Worm (Caenorhabditis elegans) whole organism, L4 larva: ENCODE measurements around the gene nifk-1.
A peak's percentile ranks its signal among the peaks of the same experiment; 100 is the strongest.

Experiments
- F26F4.8 ChIP-seq: fragments of 200-800 bp; sonication (Bioruptor generic); conservative IDR thresholded peaks from 2 replicates; pipeline ENCODE4 v1.3.6; 2022; ENCODE audit warnings: missing genetic modification characterization, missing compliant biosample characterization
- F49E8.2 ChIP-seq: sonication (generic microtip); optimal IDR thresholded peaks from 2 replicates; lab custom pipeline; 2016; ENCODE audit warnings: missing compliant biosample characterization, mild to moderate bottlenecking, missing genetic modification characterization, borderline replicate concordance
- R02D3.7 ChIP-seq: fragments of 150-350 bp; sonication (generic microtip); optimal IDR thresholded peaks from 3 replicates; lab custom pipeline; 2014; ENCODE audit warnings: missing biosample characterization, missing genetic modification characterization
- Y105C5A.15 ChIP-seq: fragments of 200-800 bp; sonication (Bioruptor generic); IDR thresholded peaks from 2 replicates; pipeline ENCODE4 v1.3.6; 2022; ENCODE audit warnings: missing genetic modification characterization, missing compliant biosample characterization
- ZK546.5 ChIP-seq, 2 experiments: sonication (generic microtip); optimal IDR thresholded peaks; 2 replicates each; lab custom pipeline; 2017; ENCODE audit warnings: missing biosample characterization in 2 of 2, missing genetic modification characterization in 2 of 2
- aha-1 ChIP-seq: fragments of 150-350 bp; peaks from one replicate; lab custom pipeline; 2014; ENCODE audit warnings: missing biosample characterization, missing genetic modification characterization
- ceh-20 ChIP-seq: fragments of 200-800 bp; sonication (Bioruptor generic); IDR thresholded peaks from 2 replicates; pipeline ENCODE4 v1.3.6; 2022; ENCODE audit warnings: missing genetic modification reagents, missing genetic modification characterization, missing compliant biosample characterization
- ceh-32 ChIP-seq: sonication (generic microtip); optimal IDR thresholded peaks from 2 replicates; lab custom pipeline; 2016; ENCODE audit warnings: mild to moderate bottlenecking, missing genetic modification characterization, missing compliant biosample characterization; ENCODE audit not compliant: poor library complexity
- ceh-82 ChIP-seq: sonication (generic microtip); optimal IDR thresholded peaks from 2 replicates; lab custom pipeline; 2017; ENCODE audit warnings: missing biosample characterization, missing genetic modification characterization
- cey-2 ChIP-seq: sonication (generic microtip); optimal IDR thresholded peaks from 3 replicates; lab custom pipeline; 2017; ENCODE audit warnings: missing genetic modification characterization, mild to moderate bottlenecking, missing compliant biosample characterization, antibody characterized with exemption, borderline replicate concordance; ENCODE audit not compliant: insufficient read depth
- ctbp-1 ChIP-seq: fragments of 200-800 bp; sonication (Bioruptor generic); IDR thresholded peaks from 2 replicates; pipeline ENCODE4 v1.3.6; 2022; ENCODE audit warnings: missing genetic modification reagents, missing genetic modification characterization, missing compliant biosample characterization
- daf-16 ChIP-seq, 3 experiments: sonication (generic microtip); optimal IDR thresholded peaks; 2 replicates each; lab custom pipeline; 2016 to 2017; ENCODE audit warnings: missing genetic modification characterization in 3 of 3, missing genetic modification reagents in 3 of 3, mild to moderate bottlenecking in 2 of 3, missing compliant biosample characterization in 2 of 3, missing biosample characterization in 1 of 3, moderate library complexity in 1 of 3
- dmd-8 ChIP-seq: fragments of 200-800 bp; sonication (Bioruptor generic); IDR thresholded peaks from 2 replicates; pipeline ENCODE4 v1.3.6; 2022; ENCODE audit warnings: missing genetic modification characterization, missing compliant biosample characterization
- dpl-1 ChIP-seq: fragments of 150-350 bp; optimal IDR thresholded peaks from 2 replicates; lab custom pipeline; 2014; ENCODE audit warnings: missing biosample characterization, missing genetic modification reagents, missing genetic modification characterization
- fkh-10 ChIP-seq: fragments of 150-350 bp; optimal IDR thresholded peaks from 2 replicates; lab custom pipeline; 2014; ENCODE audit warnings: missing biosample characterization, missing genetic modification reagents, missing genetic modification characterization
- gei-8 ChIP-seq: fragments of 200-800 bp; sonication (Bioruptor generic); optimal IDR thresholded peaks from 2 replicates; lab custom pipeline; 2018; ENCODE audit warnings: mild to moderate bottlenecking, missing genetic modification characterization, missing compliant biosample characterization
- hlh-11 ChIP-seq: fragments of 200-800 bp; sonication (Bioruptor generic); optimal IDR thresholded peaks from 2 replicates; lab custom pipeline; 2018; ENCODE audit warnings: mild to moderate bottlenecking, missing genetic modification characterization, missing compliant biosample characterization
- hmg-1.1 ChIP-seq: fragments of 200-800 bp; sonication (Bioruptor generic); IDR thresholded peaks from 2 replicates; pipeline ENCODE4 v1.3.6; 2022; ENCODE audit warnings: missing genetic modification reagents, missing genetic modification characterization, missing compliant biosample characterization
- lim-7 ChIP-seq: fragments of 200-800 bp; sonication (Bioruptor generic); IDR thresholded peaks from 2 replicates; pipeline ENCODE4 v1.3.6; 2022; ENCODE audit warnings: missing genetic modification characterization, missing compliant biosample characterization
- lin-1 ChIP-seq: fragments of 200-800 bp; sonication (Bioruptor generic); IDR thresholded peaks from 2 replicates; pipeline ENCODE4 v1.3.6; 2022; ENCODE audit warnings: missing genetic modification reagents, missing genetic modification characterization, missing compliant biosample characterization
- lin-15B ChIP-seq: fragments of 150-350 bp; sonication (generic microtip); optimal IDR thresholded peaks from 3 replicates; lab custom pipeline; 2014; ENCODE audit warnings: missing biosample characterization, missing genetic modification characterization
- lin-38 ChIP-seq: fragments of 200-800 bp; sonication (Bioruptor generic); IDR thresholded peaks from 2 replicates; pipeline ENCODE4 v1.3.6; 2022; ENCODE audit warnings: missing genetic modification reagents, missing genetic modification characterization, missing compliant biosample characterization
- lin-39 ChIP-seq: fragments of 150-350 bp; optimal IDR thresholded peaks from 2 replicates; lab custom pipeline; 2014; ENCODE audit warnings: missing biosample characterization, missing genetic modification reagents, missing genetic modification characterization
- lsy-2 ChIP-seq, 2 experiments: fragments of 150-350 bp in 1 of 2; sonication (generic microtip) in 1 of 2; optimal IDR thresholded peaks; 2 replicates each; lab custom pipeline; 2014 to 2017; ENCODE audit warnings: missing biosample characterization in 2 of 2, missing genetic modification characterization in 2 of 2
- mep-1 ChIP-seq: fragments of 150-350 bp; sonication (generic microtip); optimal IDR thresholded peaks from 3 replicates; lab custom pipeline; 2014; ENCODE audit warnings: missing biosample characterization, missing genetic modification characterization
- mxl-2 ChIP-seq: fragments of 200-800 bp; sonication (Bioruptor generic); conservative IDR thresholded peaks from 2 replicates; pipeline ENCODE4 v1.3.6; 2022; ENCODE audit warnings: missing genetic modification reagents, missing genetic modification characterization, missing compliant biosample characterization
- nhr-11 ChIP-seq: fragments of 150-350 bp; optimal IDR thresholded peaks from 2 replicates; lab custom pipeline; 2014; ENCODE audit warnings: missing biosample characterization, missing genetic modification characterization
- nhr-28 ChIP-seq: fragments of 150-350 bp; optimal IDR thresholded peaks from 2 replicates; lab custom pipeline; 2014; ENCODE audit warnings: missing biosample characterization, missing genetic modification characterization
- nhr-42 ChIP-seq: fragments of 200-800 bp; sonication (Bioruptor generic); IDR thresholded peaks from 2 replicates; pipeline ENCODE4 v1.3.6; 2022; ENCODE audit warnings: missing genetic modification characterization, missing compliant biosample characterization
- nhr-48 ChIP-seq: sonication (generic microtip); optimal IDR thresholded peaks from 2 replicates; lab custom pipeline; 2016; ENCODE audit warnings: mild to moderate bottlenecking, missing genetic modification characterization, missing compliant biosample characterization
- nhr-6 ChIP-seq: fragments of 150-350 bp; optimal IDR thresholded peaks from 2 replicates; lab custom pipeline; 2014; ENCODE audit warnings: missing biosample characterization, missing genetic modification characterization
- nhr-76 ChIP-seq: fragments of 150-350 bp; optimal IDR thresholded peaks from 2 replicates; lab custom pipeline; 2014; ENCODE audit warnings: missing biosample characterization, missing genetic modification characterization
- nhr-77 ChIP-seq: fragments of 150-350 bp; optimal IDR thresholded peaks from 2 replicates; lab custom pipeline; 2014; ENCODE audit warnings: missing biosample characterization, missing genetic modification characterization
- pqm-1 ChIP-seq: sonication (generic microtip); optimal IDR thresholded peaks from 2 replicates; lab custom pipeline; 2017; ENCODE audit warnings: missing biosample characterization, missing genetic modification characterization
- rbr-2 ChIP-seq: sonication (generic microtip); optimal IDR thresholded peaks from 2 replicates; lab custom pipeline; 2016; ENCODE audit warnings: missing genotype, missing genetic modification characterization, missing compliant biosample characterization
- unc-130 ChIP-seq: sonication (generic microtip); optimal IDR thresholded peaks from 2 replicates; lab custom pipeline; 2016; ENCODE audit warnings: missing genetic modification reagents, missing genetic modification characterization, missing compliant biosample characterization
- unc-62 ChIP-seq, 3 experiments: fragments of 150-350 bp in 1 of 3; sonication (generic microtip); optimal IDR thresholded peaks in 2 of 3; peaks in 1 of 3; 1 replicate in 1 of 3; 2 replicates in 2 of 3; lab custom pipeline; 2014 to 2017; ENCODE audit warnings: missing biosample characterization in 3 of 3, missing genetic modification characterization in 3 of 3, missing genetic modification reagents in 3 of 3, missing genotype in 1 of 3
- vab-7 ChIP-seq: fragments of 200-800 bp; sonication (Bioruptor generic); IDR thresholded peaks from 2 replicates; pipeline ENCODE4 v1.3.6; 2022; ENCODE audit warnings: missing genetic modification reagents, missing genetic modification characterization, missing compliant biosample characterization
- zfp-3 ChIP-seq: fragments of 200-800 bp; sonication (Bioruptor generic); conservative IDR thresholded peaks from 2 replicates; pipeline ENCODE4 v1.3.6; 2022; ENCODE audit warnings: missing genetic modification reagents, missing genetic modification characterization, missing compliant biosample characterization
- ztf-7 ChIP-seq: fragments of 150-350 bp; optimal IDR thresholded peaks from 2 replicates; lab custom pipeline; 2014; ENCODE audit warnings: missing biosample characterization, missing genetic modification characterization

The nifk-1 gene

ce11 chrIII:4731295-4731988 lies 38.3 kb upstream of the nifk-1 start, which contains the start of gene F17C8.3 (continued):
- TF ChIP-seq cey-2 (no peak), hlh-11 (tag; lab: Kevin White, UChicago) (peak; percentile 69), ZK546.5 (tag; optimal IDR thresholded peaks at IDR 0.05; lab: Kevin White, UChicago) (no peak), nhr-28 (tag; lab: Kevin White, UChicago) (no peak), pqm-1 (tag; lab: Kevin White, UChicago) (no peak), daf-16 (GFP tag; optimal IDR thresholded peaks at IDR 0.05; lab: Kevin White, UChicago) (peak in 1 of 2 experiments; percentile 87), daf-16 (tag; optimal IDR thresholded peaks at IDR 0.05; lab: Kevin White, UChicago) (no peak), nhr-48 (tag; lab: Kevin White, UChicago) (no peak), Y105C5A.15 (no peak), dmd-8 (GFP tag; lab: Robert Waterston, UW) (no peak), lsy-2 (tag; optimal IDR thresholded peaks at IDR 0.05; lab: Kevin White, UChicago) (peak in 1 of 2 experiments; percentile 29), F26F4.8 (GFP tag; lab: Robert Waterston, UW) (no peak), rbr-2 (tag; lab: Kevin White, UChicago) (no peak), unc-130 (GFP tag; lab: Kevin White, UChicago) (no peak), lin-38 (GFP tag; lab: Robert Waterston, UW) (no peak), R02D3.7 (tag; lab: Kevin White, UChicago) (no peak), nhr-77 (tag; lab: Kevin White, UChicago) (no peak)

ce11 chrIII:4723922-4724321 lies 30.8 kb upstream of the nifk-1 start:
- no peak for TF ChIP-seq lin-15B (tag; lab: Kevin White, UChicago)
- no peak for TF ChIP-seq ceh-82 (tag; lab: Kevin White, UChicago)
- TF ChIP-seq mxl-2 (GFP tag; lab: Robert Waterston, UW), result no peak
- no peak for TF ChIP-seq F49E8.2 (tag; lab: Kevin White, UChicago)
- peak in 1 of 2 experiments; percentile 34 for TF ChIP-seq lsy-2 (tag; optimal IDR thresholded peaks at IDR 0.05; lab: Kevin White, UChicago)
- peak; percentile 50 for TF ChIP-seq aha-1 (tag; lab: Kevin White, UChicago)
- no peak for TF ChIP-seq hlh-11 (tag; lab: Kevin White, UChicago)
- no peak for TF ChIP-seq ztf-7 (tag; lab: Kevin White, UChicago)
- TF ChIP-seq lim-7, result no peak
- TF ChIP-seq lin-39, result no peak
- peak; percentile 52; the same call in 1 of the 2 replicates for TF ChIP-seq ceh-20 (GFP tag; lab: Robert Waterston, UW)
- peak; percentile 45 for TF ChIP-seq fkh-10
- no peak for TF ChIP-seq lin-1 (GFP tag; lab: Robert Waterston, UW)
- no peak for TF ChIP-seq dpl-1 (GFP tag; lab: Kevin White, UChicago)
- TF ChIP-seq nhr-11, result peak; percentile 4
- TF ChIP-seq pqm-1 (tag; lab: Kevin White, UChicago), result no peak
- TF ChIP-seq zfp-3 (GFP tag; lab: Robert Waterston, UW), result no peak
- TF ChIP-seq gei-8 (GFP tag; lab: Kevin White, UChicago), result no peak
- peak; percentile 42 for TF ChIP-seq mep-1
- TF ChIP-seq vab-7 (GFP tag; lab: Robert Waterston, UW), result no peak
- TF ChIP-seq nhr-42 (GFP tag; lab: Robert Waterston, UW), result no peak
- peak in 1 of 2 experiments; percentile 70 for TF ChIP-seq unc-62 (GFP tag; optimal IDR thresholded peaks at IDR 0.05 in 1 of 2; lab: Kevin White, UChicago)
- no peak for TF ChIP-seq unc-62 (tag; optimal IDR thresholded peaks at IDR 0.05; lab: Kevin White, UChicago)
- no peak for TF ChIP-seq ceh-32 (tag; lab: Kevin White, UChicago)
- TF ChIP-seq hmg-1.1 (GFP tag; lab: Robert Waterston, UW), result 0 out of 2 replicates have a peak, but pooled peaks have one; percentile 16
- TF ChIP-seq ctbp-1, result peak; percentile 67; the same call in 1 of the 2 replicates
- TF ChIP-seq nhr-76, result no peak
- TF ChIP-seq rbr-2 (tag; lab: Kevin White, UChicago), result peak; percentile 21
- TF ChIP-seq nhr-6 (tag; lab: Kevin White, UChicago), result no peak
